Fruit fly (Drosophila melanogaster): ENCODE results near the gene Inx5.

- TF ChIP-seq pan (optimal IDR thresholded peaks at IDR 0.05) (no peak), Dll (optimal IDR thresholded peaks at IDR 0.05) (no peak)
These were observed 21.7 kb downstream of the Inx5 start for dm6 chrX:19148798-19149510.

Measured in whole organism.